Worm (Caenorhabditis elegans): Measurements from ENCODE around the gene ZK688.11.
A peak's percentile ranks its signal among the peaks of the same experiment; 100 is the strongest.

DNA sequence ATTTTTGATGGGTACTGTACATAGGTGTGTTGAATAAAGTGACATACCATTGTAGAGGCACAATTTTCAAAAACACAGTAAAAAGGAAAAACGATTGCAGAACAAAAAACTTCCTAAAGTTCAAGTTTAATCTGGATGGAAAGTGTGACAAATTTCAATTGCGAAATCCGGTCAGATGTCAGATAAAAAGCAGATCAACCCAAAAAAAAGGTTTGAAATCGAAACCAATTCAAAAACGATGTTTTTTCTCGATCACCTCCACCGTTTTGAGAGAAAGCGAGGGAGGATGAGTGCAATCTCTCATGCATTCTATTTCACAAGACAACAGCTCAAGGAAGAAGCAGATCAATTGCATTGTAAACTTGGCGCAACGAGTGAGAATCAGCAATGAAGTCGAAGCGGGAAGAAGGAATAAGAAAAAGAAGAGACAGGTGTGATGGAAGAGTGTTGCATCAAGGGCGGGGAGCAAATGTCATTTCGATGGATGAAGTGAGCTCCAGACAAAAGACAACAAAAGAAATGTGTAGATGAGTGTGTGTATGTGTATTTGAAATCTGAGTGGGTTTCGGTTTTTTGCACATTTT, 4.5 kb downstream of the ZK688.11 start:
- TF ChIP-seq unc-39 (tag; optimal IDR thresholded peaks at IDR 0.05) (no peak), nhr-237 (tag; optimal IDR thresholded peaks at IDR 0.05) (no peak), lsy-2 (tag; optimal IDR thresholded peaks at IDR 0.05) (no peak), ham-2 (GFP tag; optimal IDR thresholded peaks at IDR 0.05) (no peak), ceh-39 (tag; optimal IDR thresholded peaks at IDR 0.05) (no peak), lin-13 (tag; optimal IDR thresholded peaks at IDR 0.05) (no peak), ces-1 (GFP tag; optimal IDR thresholded peaks at IDR 0.05) (no peak), unc-62 (GFP tag; optimal IDR thresholded peaks at IDR 0.05) (peak; percentile 46), mls-2 (tag; optimal IDR thresholded peaks at IDR 0.05) (no peak), pha-4 (tag; optimal IDR thresholded peaks at IDR 0.05) (no peak), nhr-76 (tag; optimal IDR thresholded peaks at IDR 0.05) (no peak)

Data from whole organism, mixed stage, embryonic.